Fruit fly (Drosophila melanogaster) whole organism, embryonic: ENCODE results near the gene w-cup.
A peak's percentile ranks its signal among the peaks of the same experiment; 100 is the strongest.

ENCODE experiments used
- ATbp ChIP-seq: fragments of 200-800 bp; sonication (Bioruptor generic); optimal IDR thresholded peaks from 2 replicates; lab custom pipeline; 2017; ENCODE audit warnings: missing biosample characterization, mild to moderate bottlenecking, missing genetic modification characterization, missing genetic modification reagents
- Ada2b ChIP-seq: fragments of 200-800 bp; sonication (Bioruptor generic); IDR thresholded peaks from 2 replicates; pipeline ENCODE4 v1.3.6; 2022; ENCODE audit warnings: missing biosample characterization, missing genetic modification characterization
- Antp ChIP-seq: fragments of 200-800 bp; sonication (Bioruptor generic); optimal IDR thresholded peaks from 3 replicates; lab custom pipeline; 2016; ENCODE audit warnings: missing biosample characterization, missing genetic modification characterization
- Asciz ChIP-seq: fragments of 200-800 bp; sonication (Bioruptor generic); optimal IDR thresholded peaks from 2 replicates; lab custom pipeline; 2017; ENCODE audit warnings: missing biosample characterization, mild to moderate bottlenecking, missing genetic modification characterization, missing genetic modification reagents
- CG11504 ChIP-seq: fragments of 200-800 bp; sonication (Bioruptor generic); optimal IDR thresholded peaks from 3 replicates; lab custom pipeline; 2019; ENCODE audit warnings: missing biosample characterization, mild to moderate bottlenecking, missing genetic modification characterization, moderate library complexity
- CG11695 ChIP-seq: fragments of 200-800 bp; sonication (Bioruptor generic); IDR thresholded peaks from 3 replicates; pipeline ENCODE4 v1.3.6; 2022; ENCODE audit warnings: missing biosample characterization, missing genetic modification characterization
- CG12236 ChIP-seq: fragments of 200-800 bp; sonication (Bioruptor generic); optimal IDR thresholded peaks from 2 replicates; lab custom pipeline; 2016; ENCODE audit warnings: missing biosample characterization, missing genetic modification characterization
- CG13296 ChIP-seq: fragments of 200-800 bp; sonication (Bioruptor generic); optimal IDR thresholded peaks from 3 replicates; lab custom pipeline; 2018; ENCODE audit warnings: missing biosample characterization, mild to moderate bottlenecking, missing genetic modification characterization
- CG13424 ChIP-seq: fragments of 200-800 bp; sonication (Bioruptor generic); optimal IDR thresholded peaks from 2 replicates; lab custom pipeline; 2019; ENCODE audit warnings: missing biosample characterization, mild to moderate bottlenecking, missing genetic modification characterization, moderate library complexity
- CG15479 ChIP-seq: fragments of 200-800 bp; sonication (Bioruptor generic); optimal IDR thresholded peaks from 3 replicates; lab custom pipeline; 2019; ENCODE audit warnings: missing biosample characterization, mild to moderate bottlenecking, missing genetic modification characterization, moderate library complexity
- CG17385 ChIP-seq: fragments of 200-800 bp; sonication (Bioruptor generic); optimal IDR thresholded peaks from 3 replicates; lab custom pipeline; 2018; ENCODE audit warnings: missing biosample characterization, mild to moderate bottlenecking, missing genetic modification characterization
- CG2202 ChIP-seq: fragments of 200-800 bp; sonication (Bioruptor generic); optimal IDR thresholded peaks from 2 replicates; lab custom pipeline; 2018; ENCODE audit warnings: missing biosample characterization, mild to moderate bottlenecking, missing genetic modification characterization
- CG31224 ChIP-seq: fragments of 200-800 bp; sonication (Bioruptor generic); IDR thresholded peaks from 2 replicates; pipeline ENCODE4 v1.3.6; 2022; ENCODE audit warnings: missing biosample characterization, missing genetic modification characterization
- CG34422 ChIP-seq: fragments of 200-800 bp; sonication (Bioruptor generic); IDR thresholded peaks from 3 replicates; pipeline ENCODE4 v1.3.6; 2022; ENCODE audit warnings: missing biosample characterization, missing genetic modification characterization
- CG4360 ChIP-seq: fragments of 200-800 bp; sonication (Bioruptor generic); IDR thresholded peaks from 2 replicates; pipeline ENCODE4 v1.3.6; 2022; ENCODE audit warnings: missing biosample characterization, missing genetic modification characterization
- CG5180 ChIP-seq: fragments of 200-800 bp; sonication (Bioruptor generic); optimal IDR thresholded peaks from 3 replicates; lab custom pipeline; 2017; ENCODE audit warnings: missing biosample characterization, missing genetic modification characterization, mild to moderate bottlenecking, moderate library complexity, missing genetic modification reagents
- CG6272 ChIP-seq: fragments of 200-800 bp; sonication (Bioruptor generic); IDR thresholded peaks from 2 replicates; pipeline ENCODE4 v1.3.6; 2022; ENCODE audit warnings: missing biosample characterization, missing genetic modification characterization
- CG6791 ChIP-seq: fragments of 200-800 bp; sonication (Bioruptor generic); IDR thresholded peaks from 3 replicates; pipeline ENCODE4 v1.3.6; 2022; ENCODE audit warnings: missing biosample characterization, missing genetic modification characterization; ENCODE audit not compliant: partially characterized antibody
- CG6813 ChIP-seq: fragments of 200-800 bp; sonication (Bioruptor generic); optimal IDR thresholded peaks from 2 replicates; lab custom pipeline; 2017; ENCODE audit warnings: missing biosample characterization, missing genetic modification characterization, mild to moderate bottlenecking, moderate library complexity, missing genetic modification reagents
- CG7839 ChIP-seq: fragments of 200-800 bp; sonication (Bioruptor generic); optimal IDR thresholded peaks from 3 replicates; lab custom pipeline; 2018; ENCODE audit warnings: missing biosample characterization, mild to moderate bottlenecking, missing genetic modification characterization, moderate library complexity
- CG8290 ChIP-seq, 3 experiments: fragments of 200-800 bp; sonication (Bioruptor generic); optimal IDR thresholded peaks; 2 replicates each; lab custom pipeline; 2016 to 2019; ENCODE audit warnings: missing biosample characterization in 3 of 3, missing genetic modification characterization in 3 of 3, mild to moderate bottlenecking in 2 of 3, moderate library complexity in 1 of 3
- D ChIP-seq, 2 experiments: fragments of 200-800 bp in 1 of 2; fragments of >200 bp in 1 of 2; sonication (Bioruptor generic) in 1 of 2; optimal IDR thresholded peaks; 2 replicates in 1 of 2; 3 replicates in 1 of 2; lab custom pipeline; 2017; ENCODE audit warnings: mild to moderate bottlenecking in 1 of 2, missing biosample characterization in 1 of 2, missing genetic modification characterization in 1 of 2, missing genetic modification reagents in 1 of 2
- E2f2 ChIP-seq: fragments of 200-800 bp; sonication (Bioruptor generic); IDR thresholded peaks from 2 replicates; pipeline ENCODE4 v1.3.6; 2022; ENCODE audit warnings: missing biosample characterization, missing genetic modification characterization
- ERR ChIP-seq: fragments of 200-800 bp; sonication (Bioruptor generic); optimal IDR thresholded peaks from 2 replicates; lab custom pipeline; 2016; ENCODE audit warnings: missing biosample characterization, missing genetic modification characterization
- Eip74EF ChIP-seq, 2 experiments: fragments of 200-800 bp in 1 of 2; fragments of >200 bp in 1 of 2; sonication (Bioruptor generic) in 1 of 2; optimal IDR thresholded peaks; 2 replicates each; lab custom pipeline; 2017 to 2019; ENCODE audit warnings: missing biosample characterization in 2 of 2, missing genetic modification characterization in 2 of 2, mild to moderate bottlenecking in 1 of 2, moderate library complexity in 1 of 2
- HLH3B ChIP-seq: fragments of 200-800 bp; sonication (Bioruptor generic); IDR thresholded peaks from 2 replicates; pipeline ENCODE4 v1.3.6; 2022; ENCODE audit warnings: missing biosample characterization, missing genetic modification characterization
- Hr39 ChIP-seq: fragments of >200 bp; optimal IDR thresholded peaks from 2 replicates; lab custom pipeline; 2017
- Max ChIP-seq: fragments of 200-800 bp; sonication (Bioruptor generic); optimal IDR thresholded peaks from 2 replicates; lab custom pipeline; 2016; ENCODE audit warnings: missing biosample characterization, mild to moderate bottlenecking, missing genetic modification characterization
- Opbp ChIP-seq: fragments of 200-800 bp; sonication (Bioruptor generic); IDR thresholded peaks from 3 replicates; pipeline ENCODE4 v1.3.6; 2022; ENCODE audit warnings: missing biosample characterization, missing genetic modification characterization; ENCODE audit not compliant: partially characterized antibody
- Pdp1 ChIP-seq, 2 experiments: fragments of 200-800 bp; sonication (Bioruptor generic); optimal IDR thresholded peaks; 3 replicates each; lab custom pipeline; 2016; ENCODE audit warnings: missing biosample characterization in 2 of 2, missing genetic modification characterization in 2 of 2, mild to moderate bottlenecking in 1 of 2, moderate library complexity in 1 of 2
- Sox100B ChIP-seq: fragments of 200-800 bp; sonication (Bioruptor generic); optimal IDR thresholded peaks from 3 replicates; lab custom pipeline; 2018; ENCODE audit warnings: missing biosample characterization, mild to moderate bottlenecking, missing genetic modification characterization
- cad ChIP-seq: fragments of >200 bp; optimal IDR thresholded peaks from 2 replicates; lab custom pipeline; 2017; ENCODE audit warnings: missing biosample characterization, missing genetic modification characterization
- ci ChIP-seq: fragments of 200-800 bp; sonication (Bioruptor generic); IDR thresholded peaks from 3 replicates; pipeline ENCODE4 v1.3.6; 2022; ENCODE audit warnings: missing biosample characterization, missing genetic modification characterization
- crp ChIP-seq, 2 experiments: fragments of 200-800 bp; sonication (Bioruptor generic); optimal IDR thresholded peaks; 2 replicates in 1 of 2; 3 replicates in 1 of 2; lab custom pipeline; 2017; ENCODE audit warnings: missing biosample characterization in 2 of 2, missing genetic modification characterization in 2 of 2, mild to moderate bottlenecking in 1 of 2, moderate library complexity in 1 of 2
- danr ChIP-seq: fragments of 200-800 bp; sonication (Bioruptor generic); IDR thresholded peaks from 2 replicates; pipeline ENCODE4 v1.3.6; 2022; ENCODE audit warnings: missing biosample characterization, missing genetic modification characterization
- en ChIP-seq: fragments of 200-800 bp; sonication (Bioruptor generic); optimal IDR thresholded peaks from 2 replicates; lab custom pipeline; 2016; ENCODE audit warnings: missing biosample characterization, missing genetic modification characterization
- fd3F ChIP-seq: fragments of 200-800 bp; sonication (Bioruptor generic); optimal IDR thresholded peaks from 2 replicates; lab custom pipeline; 2018; ENCODE audit warnings: missing biosample characterization, mild to moderate bottlenecking, missing genetic modification characterization, moderate library complexity
- gsb-n ChIP-seq: fragments of 200-800 bp; sonication (Bioruptor generic); optimal IDR thresholded peaks from 3 replicates; lab custom pipeline; 2018; ENCODE audit warnings: missing biosample characterization, mild to moderate bottlenecking, missing genetic modification characterization
- ken ChIP-seq: fragments of 200-800 bp; sonication (Bioruptor generic); IDR thresholded peaks from 3 replicates; pipeline ENCODE4 v1.3.6; 2022; ENCODE audit warnings: missing biosample characterization, missing genetic modification characterization
- kni ChIP-seq: fragments of 200-800 bp; sonication (Bioruptor generic); optimal IDR thresholded peaks from 3 replicates; lab custom pipeline; 2017; ENCODE audit warnings: mild to moderate bottlenecking, missing biosample characterization, missing genetic modification reagents, missing genetic modification characterization
- nerfin-1 ChIP-seq: fragments of 200-800 bp; sonication (Bioruptor generic); optimal IDR thresholded peaks from 3 replicates; lab custom pipeline; 2019; ENCODE audit warnings: missing biosample characterization, mild to moderate bottlenecking, missing genetic modification characterization, moderate library complexity
- pros ChIP-seq: fragments of 200-800 bp; sonication (Bioruptor generic); optimal IDR thresholded peaks from 3 replicates; lab custom pipeline; 2019; ENCODE audit warnings: missing biosample characterization, mild to moderate bottlenecking, missing genetic modification characterization, moderate library complexity
- sens ChIP-seq: fragments of 200-800 bp; sonication (Bioruptor generic); peaks from one replicate; lab custom pipeline; 2016; ENCODE audit warnings: missing biosample characterization, missing genetic modification characterization
- tll ChIP-seq, 2 experiments: fragments of 200-800 bp in 1 of 2; fragments of >200 bp in 1 of 2; sonication (Bioruptor generic) in 1 of 2; optimal IDR thresholded peaks; 2 replicates each; lab custom pipeline; 2017 to 2019; ENCODE audit warnings: missing biosample characterization in 2 of 2, missing genetic modification characterization in 2 of 2, mild to moderate bottlenecking in 1 of 2, moderate library complexity in 1 of 2
- zen ChIP-seq: fragments of 200-800 bp; sonication (Bioruptor generic); optimal IDR thresholded peaks from 3 replicates; lab custom pipeline; 2018; ENCODE audit warnings: missing biosample characterization, mild to moderate bottlenecking, missing genetic modification characterization, moderate library complexity

The w-cup gene

dm6 chr2L:10548814-10549423 lies 28.7 kb downstream of the w-cup start:
- TF ChIP-seq CG12236 (no peak), CG4360 (GFP tag; lab: Robert Waterston, UW) (peak; percentile 44; the same call in 1 of the 2 replicates), pros (GFP tag; lab: Kevin White, UChicago) (peak; percentile 87), cad (peak; percentile 91), nerfin-1 (peak; percentile 88), gsb-n (tag; lab: Kevin White, UChicago) (peak; percentile 91), kni (GFP tag; lab: Kevin White, UChicago) (peak; percentile 47), CG15479 (GFP tag; lab: Kevin White, UChicago) (peak; percentile 36), Antp (no peak), Ada2b (GFP tag; lab: Robert Waterston, UW) (no peak), CG11504 (peak; percentile 10), D (optimal IDR thresholded peaks at IDR 0.05; lab: Kevin White, UChicago) (peak; percentile 89), D (GFP tag; optimal IDR thresholded peaks at IDR 0.05; lab: Kevin White, UChicago) (no peak), sens (GFP tag; lab: Kevin White, UChicago) (no peak), tll (GFP tag; optimal IDR thresholded peaks at IDR 0.05; lab: Kevin White, UChicago) (peak in 1 of 2 experiments; percentile 74), CG5180 (peak; percentile 41), zen (tag; lab: Kevin White, UChicago) (peak; percentile 30)

- TF ChIP-seq Eip74EF (GFP tag; optimal IDR thresholded peaks at IDR 0.05; lab: Kevin White, UChicago) = peak in 1 of 2 experiments; percentile 23
- TF ChIP-seq CG7839 (tag; lab: Kevin White, UChicago) = no peak
- TF ChIP-seq Max = no peak
- peak; percentile 10; the same call in 1 of the 3 replicates for TF ChIP-seq CG34422 (GFP tag; lab: Robert Waterston, UW)
- peak; percentile 73 for TF ChIP-seq E2f2 (GFP tag; lab: Robert Waterston, UW)
- TF ChIP-seq en (GFP tag; lab: Kevin White, UChicago) = no peak
- TF ChIP-seq CG8290 (GFP tag; optimal IDR thresholded peaks at IDR 0.05; lab: Kevin White, UChicago) = no peak
- TF ChIP-seq CG8290 (tag; optimal IDR thresholded peaks at IDR 0.05; lab: Kevin White, UChicago) = peak in 1 of 2 experiments; percentile 29
- TF ChIP-seq CG17385 (GFP tag; lab: Kevin White, UChicago) = no peak
- TF ChIP-seq Opbp (GFP tag; lab: Robert Waterston, UW) = peak; percentile 58; the same call in 1 of the 3 replicates
- peak; percentile 59; the same call in 1 of the 3 replicates for TF ChIP-seq ci
- peak; percentile 11; the same call in 1 of the 3 replicates for TF ChIP-seq CG6791 (GFP tag; lab: Robert Waterston, UW)
- no peak for TF ChIP-seq Sox100B (GFP tag; lab: Kevin White, UChicago)
- TF ChIP-seq danr = no peak
- no peak for TF ChIP-seq CG13424 (tag; lab: Kevin White, UChicago)
- TF ChIP-seq Pdp1 (GFP tag; optimal IDR thresholded peaks at IDR 0.05; lab: Kevin White, UChicago) = peak in 1 of 2 experiments; percentile 40
- TF ChIP-seq Hr39 (lab: Kevin White, UChicago) = no peak
- TF ChIP-seq ATbp (GFP tag; lab: Kevin White, UChicago) = no peak
- peak; percentile 4; the same call in 1 of the 2 replicates for TF ChIP-seq HLH3B (GFP tag; lab: Robert Waterston, UW)
- peak; percentile 73 for TF ChIP-seq sens (GFP tag; lab: Kevin White, UChicago)
- TF ChIP-seq Asciz (GFP tag; lab: Kevin White, UChicago) = no peak
- peak; percentile 48 for TF ChIP-seq CG11504
- TF ChIP-seq ERR = no peak
- TF ChIP-seq CG13296 (GFP tag; lab: Kevin White, UChicago) = no peak
- TF ChIP-seq CG5180 = peak; percentile 98
- peak; percentile 39; the same call in 1 of the 3 replicates for TF ChIP-seq ken (GFP tag; lab: Robert Waterston, UW)
- no peak for TF ChIP-seq CG6272 (GFP tag; lab: Robert Waterston, UW)
- 0 out of 3 replicates have a peak, but pooled peaks have one; percentile 50 for TF ChIP-seq CG11695 (GFP tag; lab: Robert Waterston, UW)
- no peak for TF ChIP-seq CG2202 (tag; lab: Kevin White, UChicago)
- no peak for TF ChIP-seq fd3F
- no peak for TF ChIP-seq CG31224 (GFP tag; lab: Robert Waterston, UW)
- no peak for TF ChIP-seq crp (GFP tag; optimal IDR thresholded peaks at IDR 0.05; lab: Kevin White, UChicago)
- TF ChIP-seq CG6813 (GFP tag; lab: Kevin White, UChicago) = no peak
These were observed 33.0 kb downstream of the w-cup start, which contains the start of gene Trim9 for dm6 chr2L:10544421-10545120. TSS of gene Trim9 (plus strand) at chr2L:10544883.
